Fruit fly (Drosophila melanogaster) whole organism, larva: ENCODE measurements around the gene CG5984.

Experiments
- noc ChIP-seq: fragments of 200-800 bp; sonication (Bioruptor generic); optimal IDR thresholded peaks from 3 replicates; lab custom pipeline; 2019; ENCODE audit warnings: missing biosample characterization, mild to moderate bottlenecking, missing genetic modification characterization, moderate library complexity

CG5984 gene

DNA sequence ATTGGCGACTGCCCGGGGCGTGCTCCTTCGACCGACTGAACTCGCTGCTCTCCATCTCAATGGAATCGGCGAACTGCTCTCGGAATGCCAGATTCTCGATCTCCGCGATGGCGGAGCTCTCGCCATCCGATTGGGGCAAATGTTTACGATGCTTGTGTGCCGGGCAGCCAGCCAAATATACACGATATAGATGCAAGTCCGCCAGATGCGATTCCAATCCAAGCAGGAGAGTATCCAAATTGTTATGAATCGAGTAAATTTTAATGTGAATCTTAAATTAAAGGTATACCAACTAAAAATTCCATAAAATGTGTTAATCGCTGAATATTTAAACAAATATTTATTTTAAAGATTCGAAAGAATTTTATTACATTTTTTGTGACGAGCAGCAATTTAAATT, at the start of gene CG5984:
Gene CG5984, minus strand, starts transcription at position 101 of the 400 bp plus-strand sequence.
- no peak for TF ChIP-seq noc (tag; lab: Kevin White, UChicago)

DNA sequence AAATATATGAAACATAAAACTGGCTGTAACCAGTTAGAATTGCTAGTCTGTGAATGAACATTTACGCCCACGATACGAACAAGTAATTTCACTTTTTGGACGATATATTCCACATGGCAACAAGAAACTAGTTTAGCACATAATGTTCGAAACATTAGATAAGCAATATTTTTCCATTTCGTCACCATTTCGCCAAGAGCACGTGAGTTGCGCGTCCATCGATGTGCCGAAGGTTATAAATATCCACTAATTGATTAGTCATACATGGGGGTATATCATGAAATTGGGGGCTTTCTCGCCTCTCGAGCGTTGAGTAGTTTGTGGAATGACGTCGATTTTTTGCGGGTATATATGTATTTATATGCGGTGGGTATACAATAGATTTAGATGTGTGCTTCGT, 46.3 kb upstream of the CG5984 start:
- no peak for TF ChIP-seq noc (tag; lab: Kevin White, UChicago)

- no peak for TF ChIP-seq noc (tag; lab: Kevin White, UChicago)
Observed at dm6 chr3R:27293065-27293464, 45.3 kb upstream of the CG5984 start.

DNA sequence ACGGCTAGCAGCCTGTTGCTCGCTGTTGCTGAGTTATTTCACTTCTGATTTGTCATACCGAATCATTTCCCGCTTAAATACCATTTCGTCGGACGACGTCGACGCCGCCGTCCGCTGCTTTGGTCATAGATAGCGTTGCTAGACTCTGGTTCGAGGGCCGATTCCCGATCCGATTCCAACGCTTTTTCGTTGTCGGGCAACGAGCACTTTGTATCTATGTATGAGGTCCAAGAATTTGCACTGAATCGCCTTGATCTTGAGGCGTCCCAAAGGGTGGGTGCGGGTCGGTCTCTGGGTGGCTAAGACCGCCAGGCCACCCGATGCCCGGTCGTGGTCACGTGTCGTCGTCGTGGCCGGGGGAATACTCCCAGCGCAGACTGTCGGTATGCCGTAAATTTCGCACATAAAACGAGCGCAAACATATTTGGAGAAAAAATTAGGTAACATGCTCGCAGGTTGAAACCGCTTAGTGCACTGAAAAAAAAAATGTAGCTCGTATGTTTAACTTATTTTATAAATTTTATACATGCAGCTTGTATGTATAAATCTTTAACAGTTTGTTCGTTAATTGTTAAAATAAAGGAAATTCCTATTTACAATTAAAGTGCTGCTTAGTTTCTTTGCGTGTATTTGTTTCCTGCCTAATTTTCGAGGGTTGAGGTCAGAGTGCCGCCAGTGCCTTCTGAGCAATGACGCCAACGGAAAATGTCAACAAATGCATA, 44.5 kb upstream of the CG5984 start, which contains the start of gene CG3348:
Gene CG3348, minus strand, starts transcription at position 51 of the 722 bp plus-strand sequence.
- TF ChIP-seq noc (tag; lab: Kevin White, UChicago) = peak; percentile 99

- TF ChIP-seq noc (tag; lab: Kevin White, UChicago) = peak; percentile 88
Observed at dm6 chr3R:27289638-27290037, 41.8 kb upstream of the CG5984 start.

dm6 chr3R:27288202-27289135, 40.7 kb upstream of the CG5984 start, which contains the start of the genes bigmax and Hmu:
bigmax (minus strand) TSS chr3R:27288526.
Hmu (plus strand) TSS chr3R:27288769.
- peak; percentile 73 for TF ChIP-seq noc (tag; lab: Kevin White, UChicago)

dm6 chr3R:27283645-27284044, 35.9 kb upstream of the CG5984 start, which contains the start of gene CG3368:
CG3368 (plus strand) TSS chr3R:27283780.
- TF ChIP-seq noc (tag; lab: Kevin White, UChicago) = no peak

- TF ChIP-seq noc (tag; lab: Kevin White, UChicago) = peak; percentile 63
Observed at dm6 chr3R:27282286-27282685, 34.5 kb upstream of the CG5984 start, which contains the start of gene mrt. mrt (minus strand) TSS chr3R:27282661.

DNA sequence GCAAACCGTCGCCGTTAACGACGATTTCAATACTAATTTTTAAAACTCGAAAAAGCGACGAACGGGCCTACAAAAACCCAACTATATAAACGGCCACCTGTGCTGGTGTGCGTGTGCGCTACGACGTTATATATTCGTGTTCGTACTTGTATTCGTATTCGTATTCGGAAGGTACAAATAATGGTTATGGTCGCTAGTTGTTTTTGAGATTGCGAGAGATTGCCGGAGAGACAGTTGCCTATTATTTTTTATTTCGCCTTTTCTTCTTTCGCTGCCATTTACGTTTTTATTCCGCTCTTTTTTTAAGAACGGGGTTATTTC, 34.0 kb upstream of the CG5984 start:
- TF ChIP-seq noc (tag; lab: Kevin White, UChicago) = no peak

DNA sequence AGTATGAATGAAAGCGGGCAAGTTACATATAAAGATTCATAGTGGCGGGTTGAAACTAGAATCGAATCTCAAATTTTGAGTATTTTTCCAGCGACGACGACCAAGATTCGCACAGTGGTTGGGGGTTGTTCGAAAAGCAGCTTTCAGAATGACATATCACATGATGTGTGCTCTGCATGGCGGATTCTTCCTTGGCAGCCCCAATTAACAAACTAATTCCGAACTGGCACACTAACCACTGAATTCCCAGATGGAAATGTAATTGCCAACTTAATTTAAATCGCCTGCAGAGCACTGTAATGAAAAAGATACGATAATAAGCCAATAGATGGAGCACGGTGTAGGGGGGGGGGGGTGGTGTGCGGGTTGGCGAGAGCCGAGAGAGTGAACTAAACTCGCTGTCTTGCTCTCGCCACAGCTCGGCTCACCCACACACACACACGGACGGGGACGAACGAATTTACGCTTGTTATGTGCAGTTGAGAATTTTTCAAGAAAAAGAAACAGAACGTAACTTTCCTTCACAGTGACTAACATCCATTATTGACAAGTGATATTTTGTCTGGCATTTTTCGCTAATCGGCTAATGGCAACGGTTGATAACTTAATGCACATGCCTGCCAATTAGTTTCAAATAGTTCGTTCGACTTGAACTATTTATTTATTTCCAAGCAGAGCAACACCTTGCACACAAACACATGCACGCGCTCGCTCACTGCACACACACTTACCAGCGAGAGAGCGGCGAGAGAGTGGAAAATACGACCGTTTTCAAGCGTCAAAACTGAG, 33.4 kb upstream of the CG5984 start:
- peak; percentile 92 for TF ChIP-seq noc (tag; lab: Kevin White, UChicago)

DNA sequence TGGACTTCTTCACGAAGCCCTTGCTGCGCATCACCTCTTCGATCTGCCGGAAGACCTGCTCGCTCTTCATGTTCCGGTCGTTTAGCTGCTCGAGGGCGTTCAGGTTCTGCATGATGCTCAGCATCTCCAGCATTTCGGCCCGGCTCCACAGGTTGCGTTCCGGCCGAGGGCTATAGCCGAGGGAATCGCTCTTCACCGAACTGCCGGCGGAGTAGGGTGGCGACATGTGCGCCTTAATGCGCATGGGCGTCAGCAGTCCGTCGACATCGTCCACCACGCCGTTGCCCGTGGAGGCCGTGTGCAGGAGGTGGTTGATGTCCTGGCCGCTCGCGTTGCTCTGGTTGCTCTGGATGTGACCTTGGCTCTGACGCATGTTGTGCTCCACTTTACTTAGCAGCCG, 31.7 kb upstream of the CG5984 start:
- no peak for TF ChIP-seq noc (tag; lab: Kevin White, UChicago)

DNA sequence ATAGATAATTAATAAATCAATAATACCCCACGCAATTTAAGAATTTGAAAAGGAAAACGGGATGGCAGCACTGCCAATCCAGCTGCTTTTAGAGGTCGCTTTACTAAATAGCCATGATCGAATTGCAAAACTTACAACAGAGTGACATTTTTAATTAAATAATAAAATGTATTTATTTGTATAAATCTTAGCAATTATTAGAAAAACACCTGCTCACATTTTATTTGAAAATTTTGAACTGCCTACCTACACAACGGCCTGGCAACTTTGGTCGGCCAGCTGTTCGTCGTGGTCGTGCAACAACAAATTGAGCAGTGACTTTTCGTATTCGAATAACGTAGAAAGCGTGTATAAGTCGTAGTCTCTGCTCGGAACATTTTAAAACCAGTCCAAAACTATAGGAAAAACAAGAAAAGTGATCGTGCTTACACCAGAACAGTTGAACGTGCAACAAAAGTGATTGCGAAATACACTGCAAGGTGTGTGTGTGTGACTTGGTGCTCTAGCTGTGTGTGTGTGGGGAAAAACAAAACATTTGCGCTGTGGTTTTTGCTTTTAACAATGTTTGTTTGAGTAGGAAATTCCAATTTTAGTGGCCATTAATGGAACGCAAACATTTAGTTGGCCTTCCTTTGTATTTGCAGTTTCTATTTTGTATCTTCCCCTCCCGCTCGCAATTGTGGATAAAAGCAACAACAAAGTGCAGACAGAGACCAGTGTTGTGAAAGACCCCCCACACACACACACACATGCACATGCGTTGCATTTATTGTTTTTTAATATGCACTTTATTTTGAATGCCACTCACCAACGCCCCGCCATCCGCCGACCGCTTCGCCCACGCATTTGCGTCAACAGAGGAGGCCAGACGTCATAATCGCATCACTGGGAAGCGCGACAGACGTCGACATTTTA, 27.0 kb upstream of the CG5984 start, which contains the start of gene CG5938:
Gene CG5938, plus strand, starts transcription at position 262 of the 915 bp plus-strand sequence.
- peak; percentile 24 for TF ChIP-seq noc (tag; lab: Kevin White, UChicago)

dm6 chr3R:27273118-27274062, 25.6 kb upstream of the CG5984 start, which contains the start of gene CG5934:
CG5934 (plus strand) TSS chr3R:27273705.
- peak; percentile 14 for TF ChIP-seq noc (tag; lab: Kevin White, UChicago)
